Fruit fly (Drosophila melanogaster): ENCODE data around the gene CG13054.

dm6 chr3L:16279171-16279570 lies 22.2 kb upstream of the CG13054 start, which contains the start of gene CG13050:
- TF ChIP-seq Hr78 (GFP tag; optimal IDR thresholded peaks at IDR 0.05), result no peak
- no peak for TF ChIP-seq Hnf4 (GFP tag; optimal IDR thresholded peaks at IDR 0.05)
- no peak for TF ChIP-seq Mio (GFP tag; optimal IDR thresholded peaks at IDR 0.05)
- TF ChIP-seq dsf (GFP tag; optimal IDR thresholded peaks at IDR 0.05; ENCODE audit: borderline replicate concordance), result no peak

Measured in whole organism, wandering third instar larva.